Worm (Caenorhabditis elegans): ENCODE measurements around the gene F21A3.3.

Gene F21A3.3

ce11 chrV:15512856-15513756 is 4.4 kb upstream of the F21A3.3 start (continued):
- 0 out of 2 replicates have a peak, but pooled peaks have one; percentile 1 for TF ChIP-seq ceh-40 (GFP tag; IDR thresholded peaks at IDR 0.05)
- peak; percentile 43 for TF ChIP-seq lin-54 (GFP tag; optimal IDR thresholded peaks at IDR 0.05)
- no peak for TF ChIP-seq Y67H2A.10 (GFP tag; conservative IDR thresholded peaks at IDR 0.05)
- TF ChIP-seq athp-1 (tag; optimal IDR thresholded peaks at IDR 0.05): no peak
- no peak for TF ChIP-seq rec-8 (tag; optimal IDR thresholded peaks at IDR 0.05)
- TF ChIP-seq atf-7 (tag; optimal IDR thresholded peaks at IDR 0.05): no peak
- no peak for TF ChIP-seq attf-3 (GFP tag; conservative IDR thresholded peaks at IDR 0.05)
- TF ChIP-seq unc-130 (GFP tag; optimal IDR thresholded peaks at IDR 0.05): no peak
- no peak for TF ChIP-seq C17E4.6 (GFP tag; IDR thresholded peaks at IDR 0.05)
- TF ChIP-seq lag-1 (GFP tag; IDR thresholded peaks at IDR 0.05): no peak
- TF ChIP-seq nfya-1 (tag; optimal IDR thresholded peaks at IDR 0.05; ENCODE audit: borderline replicate concordance, insufficient read depth): no peak
- TF ChIP-seq somi-1 (GFP tag; optimal IDR thresholded peaks at IDR 0.05): no peak
- TF ChIP-seq bed-1 (GFP tag; IDR thresholded peaks at IDR 0.05): no peak
- no peak for TF ChIP-seq dox-1 (GFP tag; IDR thresholded peaks at IDR 0.05)
- no peak for TF ChIP-seq K11D2.4 (GFP tag; IDR thresholded peaks at IDR 0.05)
- no peak for TF ChIP-seq cebp-1 (GFP tag; IDR thresholded peaks at IDR 0.05)
- peak; percentile 2 for TF ChIP-seq cebp-1 (tag; optimal IDR thresholded peaks at IDR 0.05)
- no peak for TF ChIP-seq akir-1 (GFP tag; optimal IDR thresholded peaks at IDR 0.05)
- peak; percentile 28; the same call in 1 of the 2 replicates for TF ChIP-seq ceh-100 (GFP tag; IDR thresholded peaks at IDR 0.05)
- no peak for TF ChIP-seq lsy-27 (tag; optimal IDR thresholded peaks at IDR 0.05; ENCODE audit: borderline replicate concordance, insufficient read depth)
- no peak for TF ChIP-seq ama-1 (optimal IDR thresholded peaks at IDR 0.05)
- TF ChIP-seq ama-1 (GFP tag; optimal IDR thresholded peaks at IDR 0.05): no peak
- TF ChIP-seq F57C9.4 (tag; optimal IDR thresholded peaks at IDR 0.05): no peak
- no peak for TF ChIP-seq T07F8.4 (tag; optimal IDR thresholded peaks at IDR 0.05)
- no peak for TF ChIP-seq egl-18 (GFP tag; IDR thresholded peaks at IDR 0.05)
- TF ChIP-seq nhr-27 (tag; optimal IDR thresholded peaks at IDR 0.05): no peak
- no peak for TF ChIP-seq let-526 (GFP tag; IDR thresholded peaks at IDR 0.05)
- peak; percentile 39; the same call in 1 of the 2 replicates for TF ChIP-seq attf-6 (GFP tag; IDR thresholded peaks at IDR 0.05)
- no peak for TF ChIP-seq let-607 (tag; optimal IDR thresholded peaks at IDR 0.05)
- TF ChIP-seq madf-6 (GFP tag; IDR thresholded peaks at IDR 0.05): peak; percentile 79
- TF ChIP-seq ztf-28 (GFP tag; IDR thresholded peaks at IDR 0.05): no peak
- TF ChIP-seq madf-10 (tag; optimal IDR thresholded peaks at IDR 0.05): no peak
- TF ChIP-seq zim-3 (tag; optimal IDR thresholded peaks at IDR 0.05): no peak
- TF ChIP-seq F22D6.2 (tag; optimal IDR thresholded peaks at IDR 0.05): no peak
- TF ChIP-seq Y79H2A.3 (GFP tag; conservative IDR thresholded peaks at IDR 0.05): no peak
- no peak for TF ChIP-seq nhr-90 (tag; optimal IDR thresholded peaks at IDR 0.05)
- peak; percentile 50 for TF ChIP-seq ztf-18 (tag; optimal IDR thresholded peaks at IDR 0.05)
- no peak for TF ChIP-seq B0035.1 (tag; optimal IDR thresholded peaks at IDR 0.05)
- no peak for TF ChIP-seq ceh-79 (tag; optimal IDR thresholded peaks at IDR 0.05)
- TF ChIP-seq aptf-2 (GFP tag; conservative IDR thresholded peaks at IDR 0.05): no peak
- peak; percentile 42 for TF ChIP-seq lsl-1 (GFP tag; optimal IDR thresholded peaks at IDR 0.05)
- TF ChIP-seq hrde-1 (tag; optimal IDR thresholded peaks at IDR 0.05; ENCODE audit: borderline replicate concordance): peak; percentile 52
- TF ChIP-seq tlf-1 (GFP tag; optimal IDR thresholded peaks at IDR 0.05): peak; percentile 34
- no peak for TF ChIP-seq lin-40 (tag; optimal IDR thresholded peaks at IDR 0.05)
- TF ChIP-seq F57A8.1 (GFP tag; optimal IDR thresholded peaks at IDR 0.05): no peak
- TF ChIP-seq nhr-120 (GFP tag; IDR thresholded peaks at IDR 0.05): no peak
- TF ChIP-seq ztf-3 (GFP tag; optimal IDR thresholded peaks at IDR 0.05): no peak

All from whole organism, young adult.